Worm (Caenorhabditis elegans) whole organism, L1 larva: ENCODE measurements around the gene mthf-1.
A peak's percentile ranks its signal among the peaks of the same experiment; 100 is the strongest.

Experiments
- C04F5.9 ChIP-seq: sonication (generic microtip); optimal IDR thresholded peaks from 2 replicates; lab custom pipeline; 2016; ENCODE audit warnings: missing genetic modification characterization, missing compliant biosample characterization
- F16B12.6 ChIP-seq: fragments of 150-350 bp; optimal IDR thresholded peaks from 2 replicates; lab custom pipeline; 2014; ENCODE audit warnings: missing biosample characterization, missing genetic modification characterization
- ama-1 ChIP-seq: fragments of 150-350 bp; optimal IDR thresholded peaks from 2 replicates; lab custom pipeline; 2014
- blmp-1 ChIP-seq: fragments of 150-350 bp; optimal IDR thresholded peaks from 2 replicates; lab custom pipeline; 2014; ENCODE audit warnings: missing biosample characterization, missing genetic modification characterization
- dsc-1 ChIP-seq: sonication (generic microtip); optimal IDR thresholded peaks from 2 replicates; lab custom pipeline; 2016; ENCODE audit warnings: mild to moderate bottlenecking, missing genetic modification characterization, missing compliant biosample characterization
- efl-1 ChIP-seq, 4 experiments: fragments of 150-350 bp; optimal IDR thresholded peaks in 3 of 4; peaks in 1 of 4; 1 replicate in 1 of 4; 2 replicates in 3 of 4; lab custom pipeline; 2014; ENCODE audit warnings: missing biosample characterization in 2 of 4, missing genetic modification characterization in 2 of 4, missing genetic modification reagents in 2 of 4
- elt-2 ChIP-seq: sonication (generic microtip); optimal IDR thresholded peaks from 2 replicates; lab custom pipeline; 2016; ENCODE audit warnings: missing genetic modification characterization, mild to moderate bottlenecking, inconsistent platforms, missing compliant biosample characterization, missing genetic modification reagents
- elt-3 ChIP-seq, 6 experiments: fragments of 150-350 bp in 1 of 6; sonication (generic microtip); optimal IDR thresholded peaks; 2 replicates each; lab custom pipeline; 2017 to 2018; ENCODE audit warnings: missing biosample characterization in 6 of 6, missing genetic modification characterization in 6 of 6, inconsistent platforms in 1 of 6
- fkh-8 ChIP-seq: sonication (generic microtip); optimal IDR thresholded peaks from 2 replicates; lab custom pipeline; 2016; ENCODE audit warnings: mild to moderate bottlenecking, missing genetic modification characterization, missing compliant biosample characterization
- grh-1 ChIP-seq: fragments of 200-800 bp; sonication (Bioruptor generic); IDR thresholded peaks from 2 replicates; pipeline ENCODE4 v1.3.6; 2022; ENCODE audit warnings: missing genetic modification reagents, missing genetic modification characterization, missing compliant biosample characterization
- hlh-4 ChIP-seq: sonication (generic microtip); optimal IDR thresholded peaks from 2 replicates; lab custom pipeline; 2016; ENCODE audit warnings: mild to moderate bottlenecking, missing genetic modification characterization, missing compliant biosample characterization
- irx-1 ChIP-seq: sonication (generic microtip); optimal IDR thresholded peaks from 2 replicates; lab custom pipeline; 2016; ENCODE audit warnings: missing genetic modification characterization, missing compliant biosample characterization
- isw-1 ChIP-seq: fragments of 200-800 bp; sonication (Bioruptor generic); IDR thresholded peaks from 2 replicates; pipeline ENCODE4 v1.3.6; 2022; ENCODE audit warnings: missing genetic modification characterization, missing compliant biosample characterization
- lin-13 ChIP-seq: fragments of 150-350 bp; optimal IDR thresholded peaks from 2 replicates; lab custom pipeline; 2014; ENCODE audit warnings: missing biosample characterization, missing genetic modification reagents, missing genetic modification characterization
- lin-14 ChIP-seq: fragments of 200-800 bp; sonication (Bioruptor generic); optimal IDR thresholded peaks from 2 replicates; lab custom pipeline; 2018; ENCODE audit warnings: mild to moderate bottlenecking, missing genetic modification characterization, moderate library complexity, missing compliant biosample characterization
- lin-15B ChIP-seq: fragments of 150-350 bp; sonication (generic microtip); optimal IDR thresholded peaks from 3 replicates; lab custom pipeline; 2014; ENCODE audit warnings: missing biosample characterization, missing genetic modification characterization
- lin-35 ChIP-seq, 2 experiments: fragments of 150-350 bp; optimal IDR thresholded peaks; 2 replicates each; lab custom pipeline; 2014; ENCODE audit warnings: missing biosample characterization in 2 of 2, missing genetic modification characterization in 2 of 2, missing genetic modification reagents in 2 of 2
- lsy-2 ChIP-seq, 2 experiments: fragments of 150-350 bp; optimal IDR thresholded peaks; 2 replicates each; lab custom pipeline; 2014; ENCODE audit warnings: missing biosample characterization in 2 of 2, missing genetic modification characterization in 2 of 2
- mef-2 ChIP-seq: fragments of 150-350 bp; optimal IDR thresholded peaks from 2 replicates; lab custom pipeline; 2014; ENCODE audit warnings: missing biosample characterization, missing genetic modification characterization
- nhr-19 ChIP-seq: fragments of 200-800 bp; sonication (Bioruptor generic); conservative IDR thresholded peaks from 2 replicates; pipeline ENCODE4 v1.3.6; 2022; ENCODE audit warnings: missing genetic modification characterization, missing compliant biosample characterization
- nhr-20 ChIP-seq: sonication (generic microtip); optimal IDR thresholded peaks from 2 replicates; lab custom pipeline; 2016; ENCODE audit warnings: mild to moderate bottlenecking, missing genetic modification characterization, missing compliant biosample characterization
- nhr-237 ChIP-seq: fragments of 150-350 bp; optimal IDR thresholded peaks from 2 replicates; lab custom pipeline; 2014; ENCODE audit warnings: missing biosample characterization, missing genetic modification characterization
- nhr-28 ChIP-seq: fragments of 150-350 bp; optimal IDR thresholded peaks from 2 replicates; lab custom pipeline; 2014; ENCODE audit warnings: missing biosample characterization, missing genetic modification characterization
- nhr-47 ChIP-seq: sonication (generic microtip); optimal IDR thresholded peaks from 2 replicates; lab custom pipeline; 2016; ENCODE audit warnings: mild to moderate bottlenecking, missing genetic modification characterization, moderate library complexity, missing compliant biosample characterization
- nhr-71 ChIP-seq: sonication (generic microtip); optimal IDR thresholded peaks from 2 replicates; lab custom pipeline; 2016; ENCODE audit warnings: mild to moderate bottlenecking, missing genetic modification characterization, moderate library complexity, missing compliant biosample characterization
- nhr-77 ChIP-seq: fragments of 150-350 bp; optimal IDR thresholded peaks from 2 replicates; lab custom pipeline; 2014; ENCODE audit warnings: missing biosample characterization, missing genetic modification characterization
- nhr-85 ChIP-seq: sonication (generic microtip); peaks from one replicate; lab custom pipeline; 2016; ENCODE audit warnings: missing genetic modification characterization, inconsistent platforms, missing compliant biosample characterization
- nhr-90 ChIP-seq: sonication (generic microtip); optimal IDR thresholded peaks from 2 replicates; lab custom pipeline; 2016; ENCODE audit warnings: mild to moderate bottlenecking, missing genetic modification characterization, missing compliant biosample characterization; ENCODE audit not compliant: poor library complexity
- snu-23 ChIP-seq: sonication (generic microtip); optimal IDR thresholded peaks from 2 replicates; lab custom pipeline; 2016; ENCODE audit warnings: missing genetic modification characterization, missing compliant biosample characterization
- sox-4 ChIP-seq: sonication (generic microtip); optimal IDR thresholded peaks from 2 replicates; lab custom pipeline; 2016; ENCODE audit warnings: missing genetic modification characterization, missing compliant biosample characterization
- sptf-1 ChIP-seq: fragments of 150-350 bp; optimal IDR thresholded peaks from 2 replicates; lab custom pipeline; 2014; ENCODE audit warnings: missing biosample characterization, missing genetic modification characterization
- swsn-7 ChIP-seq: sonication (generic microtip); optimal IDR thresholded peaks from 2 replicates; lab custom pipeline; 2016; ENCODE audit warnings: missing genetic modification characterization, missing compliant biosample characterization
- tlp-1 ChIP-seq: fragments of 150-350 bp; optimal IDR thresholded peaks from 2 replicates; lab custom pipeline; 2014; ENCODE audit warnings: missing biosample characterization, missing genetic modification characterization
- unc-30 ChIP-seq: sonication (generic microtip); optimal IDR thresholded peaks from 2 replicates; lab custom pipeline; 2017; ENCODE audit warnings: missing biosample characterization, missing genetic modification characterization
- vab-15 ChIP-seq: sonication (generic microtip); optimal IDR thresholded peaks from 2 replicates; lab custom pipeline; 2017; ENCODE audit warnings: missing genotype, mild to moderate bottlenecking, missing genetic modification characterization, missing compliant biosample characterization
- xbp-1 ChIP-seq: sonication (generic microtip); optimal IDR thresholded peaks from 2 replicates; lab custom pipeline; 2016; ENCODE audit warnings: missing genetic modification characterization, missing compliant biosample characterization
- zip-4 ChIP-seq: fragments of 200-800 bp; sonication (Bioruptor generic); optimal IDR thresholded peaks from 2 replicates; lab custom pipeline; 2018; ENCODE audit warnings: mild to moderate bottlenecking, missing genetic modification characterization, moderate library complexity, missing compliant biosample characterization
- ztf-11 ChIP-seq, 2 experiments: sonication (generic microtip); optimal IDR thresholded peaks; 2 replicates each; lab custom pipeline; 2016 to 2017; ENCODE audit warnings: missing genetic modification characterization in 2 of 2, missing biosample characterization in 1 of 2, missing compliant biosample characterization in 1 of 2

mthf-1 gene

ce11 chrII:7791408-7792050 lies 13.9 kb upstream of the mthf-1 start (continued):
- no peak for TF ChIP-seq nhr-90 (tag; lab: Kevin White, UChicago)
- TF ChIP-seq nhr-237 (tag; lab: Kevin White, UChicago) = no peak
- peak; percentile 18; the same call in 1 of the 2 replicates for TF ChIP-seq nhr-19 (GFP tag; lab: Robert Waterston, UW)
- TF ChIP-seq isw-1 (GFP tag; lab: Robert Waterston, UW) = no peak
- no peak for TF ChIP-seq tlp-1 (tag; lab: Kevin White, UChicago)
- no peak for TF ChIP-seq sox-4 (tag; lab: Kevin White, UChicago)
- TF ChIP-seq hlh-4 (tag; lab: Kevin White, UChicago) = no peak
- TF ChIP-seq ztf-11 (tag; optimal IDR thresholded peaks at IDR 0.05; lab: Kevin White, UChicago) = no peak
- peak in 4 of 6 experiments; percentile 20 to 74 (median 44) for TF ChIP-seq elt-3 (tag; optimal IDR thresholded peaks at IDR 0.05; lab: Kevin White, UChicago)
- TF ChIP-seq zip-4 (GFP tag; lab: Kevin White, UChicago) = no peak
- no peak for TF ChIP-seq lin-13 (GFP tag; lab: Kevin White, UChicago)
- TF ChIP-seq unc-30 (tag; lab: Kevin White, UChicago) = no peak
- TF ChIP-seq irx-1 (tag; lab: Kevin White, UChicago) = no peak

ce11 chrII:7790324-7790898 lies 12.8 kb upstream of the mthf-1 start, which contains the start of gene srlf-1:
Gene srlf-1 (plus strand): TSS chrII:7790591.
- TF ChIP-seq nhr-71 (tag; lab: Kevin White, UChicago) (peak; percentile 33), F16B12.6 (tag; lab: Kevin White, UChicago) (no peak), nhr-237 (tag; lab: Kevin White, UChicago) (no peak), xbp-1 (tag; lab: Kevin White, UChicago) (peak; percentile 5), nhr-85 (tag; lab: Kevin White, UChicago) (peak; percentile 66), mef-2 (tag; lab: Kevin White, UChicago) (no peak), lin-13 (GFP tag; lab: Kevin White, UChicago) (no peak), lin-35 (GFP tag; optimal IDR thresholded peaks at IDR 0.05; lab: Kevin White, UChicago) (peak in 1 of 2 experiments; percentile 23), vab-15 (tag; lab: Kevin White, UChicago) (no peak), nhr-47 (tag; lab: Kevin White, UChicago) (peak; percentile 41), lin-15B (tag; lab: Kevin White, UChicago) (no peak), nhr-77 (tag; lab: Kevin White, UChicago) (no peak), efl-1 (optimal IDR thresholded peaks at IDR 0.05; lab: Kevin White, UChicago) (no peak), efl-1 (GFP tag; optimal IDR thresholded peaks at IDR 0.05 in 1 of 2; lab: Kevin White, UChicago) (peak in 1 of 2 experiments; percentile 47), sptf-1 (tag; lab: Kevin White, UChicago) (no peak), lin-14 (GFP tag; lab: Kevin White, UChicago) (peak; percentile 50), C04F5.9 (tag; lab: Kevin White, UChicago) (no peak), swsn-7 (peak; percentile 9), snu-23 (GFP tag; lab: Kevin White, UChicago) (peak; percentile 38), ztf-11 (tag; optimal IDR thresholded peaks at IDR 0.05; lab: Kevin White, UChicago) (no peak), lsy-2 (tag; optimal IDR thresholded peaks at IDR 0.05; lab: Kevin White, UChicago) (peak in 1 of 2 experiments; percentile 18), elt-2 (no peak), ama-1 (lab: Kevin White, UChicago) (peak; percentile 77), nhr-28 (tag; lab: Kevin White, UChicago) (no peak), fkh-8 (tag; lab: Kevin White, UChicago) (no peak), elt-3 (tag; optimal IDR thresholded peaks at IDR 0.05; lab: Kevin White, UChicago) (no peak), nhr-19 (GFP tag; lab: Robert Waterston, UW) (peak; percentile 19; the same call in 1 of the 2 replicates), nhr-90 (tag; lab: Kevin White, UChicago) (peak; percentile 32), nhr-20 (tag; lab: Kevin White, UChicago) (peak; percentile 39), dsc-1 (no peak), grh-1 (GFP tag; lab: Robert Waterston, UW) (peak; percentile 48), hlh-4 (tag; lab: Kevin White, UChicago) (no peak), blmp-1 (peak; percentile 83)
